Fruit fly (Drosophila melanogaster) whole organism, embryonic: Measurements from ENCODE around the gene CG14273.
A peak's percentile ranks its signal among the peaks of the same experiment; 100 is the strongest.

Experiments
- Atf3 ChIP-seq: fragments of 200-800 bp; sonication (Bioruptor generic); optimal IDR thresholded peaks from 3 replicates; lab custom pipeline; 2016; ENCODE audit warnings: missing biosample characterization, missing genetic modification characterization
- CG10431 ChIP-seq: fragments of 200-800 bp; sonication (Bioruptor generic); optimal IDR thresholded peaks from 3 replicates; lab custom pipeline; 2018; ENCODE audit warnings: missing biosample characterization, mild to moderate bottlenecking, missing genetic modification characterization
- CG12659 ChIP-seq: fragments of 200-800 bp; sonication (Bioruptor generic); optimal IDR thresholded peaks from 3 replicates; lab custom pipeline; 2017; ENCODE audit warnings: mild to moderate bottlenecking, missing biosample characterization, missing genetic modification reagents, missing genetic modification characterization
- CG2678 ChIP-seq: fragments of 200-800 bp; sonication (Bioruptor generic); optimal IDR thresholded peaks from 3 replicates; lab custom pipeline; 2019; ENCODE audit warnings: missing biosample characterization, mild to moderate bottlenecking, missing genetic modification characterization, moderate library complexity
- CG2712 ChIP-seq: fragments of 200-800 bp; optimal IDR thresholded peaks from 3 replicates; lab custom pipeline; 2019; ENCODE audit warnings: missing biosample characterization, mild to moderate bottlenecking, missing genetic modification characterization, moderate library complexity
- CG30431 ChIP-seq: fragments of 200-800 bp; sonication (Bioruptor generic); optimal IDR thresholded peaks from 2 replicates; lab custom pipeline; 2017; ENCODE audit warnings: missing biosample characterization, missing genetic modification characterization
- CG5953 ChIP-seq: fragments of 200-800 bp; sonication (Bioruptor generic); IDR thresholded peaks from 2 replicates; pipeline ENCODE4 v1.3.6; 2022; ENCODE audit warnings: missing biosample characterization, missing genetic modification characterization
- Hr51 ChIP-seq, 2 experiments: fragments of 200-800 bp; sonication (Bioruptor generic); optimal IDR thresholded peaks; 2 replicates in 1 of 2; 3 replicates in 1 of 2; lab custom pipeline; 2016 to 2018; ENCODE audit warnings: missing biosample characterization in 2 of 2, missing genetic modification characterization in 2 of 2, mild to moderate bottlenecking in 1 of 2, moderate library complexity in 1 of 2
- Meics ChIP-seq: fragments of 200-800 bp; sonication (Bioruptor generic); optimal IDR thresholded peaks from 2 replicates; lab custom pipeline; 2017; ENCODE audit warnings: missing biosample characterization, mild to moderate bottlenecking, missing genetic modification characterization
- Mes4 ChIP-seq: fragments of 200-800 bp; sonication (Bioruptor generic); optimal IDR thresholded peaks from 2 replicates; lab custom pipeline; 2016; ENCODE audit warnings: missing biosample characterization, missing genetic modification characterization
- Spps ChIP-seq: fragments of 200-800 bp; sonication (Bioruptor generic); optimal IDR thresholded peaks from 2 replicates; lab custom pipeline; 2018; ENCODE audit warnings: missing biosample characterization, mild to moderate bottlenecking, missing genetic modification characterization
- Sry-δ ChIP-seq: fragments of 200-800 bp; sonication (Bioruptor generic); optimal IDR thresholded peaks from 2 replicates; lab custom pipeline; 2016; ENCODE audit warnings: missing biosample characterization, missing genetic modification characterization
- bbx ChIP-seq: fragments of 200-800 bp; sonication (Bioruptor generic); IDR thresholded peaks from 2 replicates; pipeline ENCODE4 v1.3.6; 2022; ENCODE audit warnings: missing biosample characterization, missing genetic modification characterization; ENCODE audit not compliant: partially characterized antibody
- btn ChIP-seq: fragments of 200-800 bp; sonication (Bioruptor generic); optimal IDR thresholded peaks from 2 replicates; lab custom pipeline; 2016; ENCODE audit warnings: missing biosample characterization, missing genetic modification characterization
- dm ChIP-seq: fragments of 200-800 bp; sonication (Bioruptor generic); optimal IDR thresholded peaks from 3 replicates; lab custom pipeline; 2016; ENCODE audit warnings: missing biosample characterization, missing genetic modification characterization
- esg ChIP-seq: fragments of 200-800 bp; sonication (Bioruptor generic); conservative IDR thresholded peaks from 2 replicates; pipeline ENCODE4 v1.3.6; 2022; ENCODE audit warnings: missing biosample characterization, missing genetic modification characterization
- gcm2 ChIP-seq: fragments of 200-800 bp; sonication (Bioruptor generic); optimal IDR thresholded peaks from 2 replicates; lab custom pipeline; 2016; ENCODE audit warnings: missing biosample characterization, missing genetic modification characterization
- kni ChIP-seq: fragments of 200-800 bp; sonication (Bioruptor generic); optimal IDR thresholded peaks from 3 replicates; lab custom pipeline; 2017; ENCODE audit warnings: mild to moderate bottlenecking, missing biosample characterization, missing genetic modification reagents, missing genetic modification characterization
- pnt ChIP-seq: fragments of 200-800 bp; sonication (Bioruptor generic); optimal IDR thresholded peaks from 3 replicates; lab custom pipeline; 2016; ENCODE audit warnings: missing biosample characterization, missing genetic modification characterization
- sd ChIP-seq: fragments of 200-800 bp; sonication (Bioruptor generic); optimal IDR thresholded peaks from 3 replicates; lab custom pipeline; 2018; ENCODE audit warnings: missing biosample characterization, mild to moderate bottlenecking, missing genetic modification characterization, moderate library complexity
- sens ChIP-seq: fragments of 200-800 bp; sonication (Bioruptor generic); peaks from one replicate; lab custom pipeline; 2016; ENCODE audit warnings: missing biosample characterization, missing genetic modification characterization
- stc ChIP-seq: fragments of 200-800 bp; sonication (Bioruptor generic); IDR thresholded peaks from 2 replicates; pipeline ENCODE4 v1.3.6; 2022; ENCODE audit warnings: missing biosample characterization, missing genetic modification characterization
- ttk ChIP-seq: fragments of 200-800 bp; sonication (Bioruptor generic); IDR thresholded peaks from 2 replicates; pipeline ENCODE4 v2.1.2; 2022; ENCODE audit warnings: missing biosample characterization, missing genetic modification characterization
- wdn ChIP-seq: fragments of 200-800 bp; sonication (Bioruptor generic); IDR thresholded peaks from 2 replicates; pipeline ENCODE4 v1.3.6; 2022; ENCODE audit warnings: missing biosample characterization, missing genetic modification characterization

CG14273 gene

dm6 chr2L:8389231-8389630, 46.7 kb downstream of the CG14273 start, which contains the start of gene CG42819:
Gene CG42819, minus strand, starts transcription at chr2L:8389331.
- peak; percentile 21 for TF ChIP-seq kni
- no peak for TF ChIP-seq btn (GFP tag; lab: Kevin White, UChicago)
- TF ChIP-seq bbx (GFP tag; lab: Robert Waterston, UW) = no peak
- TF ChIP-seq, all 482 proteins: peak for 1

dm6 chr2L:8392298-8392697, 49.8 kb downstream of the CG14273 start, which contains the start of gene CG42820:
Gene CG42820, minus strand, starts transcription at chr2L:8392398.
- no peak for TF ChIP-seq pnt
- TF ChIP-seq wdn = no peak
- TF ChIP-seq sens (GFP tag; lab: Kevin White, UChicago) = peak; percentile 21
- no peak for TF ChIP-seq dm (GFP tag; lab: Kevin White, UChicago)

DNA sequence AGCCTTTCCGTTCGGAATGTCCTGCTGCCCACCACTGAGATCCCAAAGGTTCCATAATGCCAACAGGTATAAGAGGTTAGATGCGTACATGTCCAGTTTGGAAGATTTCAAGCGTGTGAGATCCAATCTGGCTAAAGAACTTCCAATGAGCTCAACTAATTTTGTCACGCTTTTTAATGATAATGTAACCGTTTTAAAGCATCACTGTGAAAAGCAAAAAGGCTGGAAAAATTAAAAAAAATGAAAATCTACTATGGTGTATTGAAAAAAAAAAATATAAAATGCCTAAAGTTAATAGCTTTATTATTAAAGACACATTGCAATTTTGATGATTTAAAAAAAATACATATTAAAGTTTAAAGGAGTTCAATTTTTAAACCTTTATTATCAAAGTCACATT, 50.6 kb downstream of the CG14273 start, which contains the start of gene Acp29AB:
Gene Acp29AB (minus strand): TSS at position 101 of the 400 bp plus-strand sequence.
- TF ChIP-seq Sry-δ (GFP tag; lab: Kevin White, UChicago) (no peak), CG2712 (tag; lab: Kevin White, UChicago) (no peak), gcm2 (GFP tag; lab: Kevin White, UChicago) (no peak), Atf3 (GFP tag; lab: Kevin White, UChicago) (no peak), Spps (tag; lab: Kevin White, UChicago) (no peak), ttk (no peak), CG30431 (no peak), Hr51 (GFP tag; optimal IDR thresholded peaks at IDR 0.05; lab: Kevin White, UChicago) (no peak), Mes4 (no peak), sd (tag; lab: Kevin White, UChicago) (no peak), CG2678 (no peak), stc (GFP tag; lab: Robert Waterston, UW) (no peak), CG12659 (GFP tag; lab: Kevin White, UChicago) (no peak), Meics (GFP tag; lab: Kevin White, UChicago) (no peak), esg (GFP tag; lab: Robert Waterston, UW) (no peak), CG10431 (GFP tag; lab: Kevin White, UChicago) (no peak), CG5953 (no peak)
